Fruit fly (Drosophila melanogaster): ENCODE results near the gene CG42724.

CG42724 gene

DNA sequence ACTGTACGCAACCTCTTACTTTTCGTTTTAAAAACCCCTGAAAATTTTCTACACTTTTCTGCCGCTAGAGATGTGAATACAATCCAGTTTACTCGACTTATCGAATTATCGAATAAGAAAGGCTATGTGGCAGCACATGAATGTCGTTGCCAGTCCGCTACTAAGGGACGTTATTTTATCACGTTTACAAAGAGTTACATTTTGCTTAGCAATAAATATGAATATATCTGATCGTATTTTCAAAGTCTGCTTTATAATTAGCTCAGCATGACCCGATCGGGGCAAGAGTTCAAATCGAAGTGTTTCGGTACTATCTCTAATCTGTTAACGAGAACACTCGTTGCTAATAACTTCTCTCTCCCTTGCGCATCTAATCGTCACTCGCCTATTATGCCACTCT, at the start of gene CG42724 (continued):
- no peak; the same call in 2 of the 3 replicates for TF ChIP-seq zen2 (GFP tag; IDR thresholded peaks at IDR 0.05; ENCODE audit: partially characterized antibody)
- no peak for TF ChIP-seq schlank (tag; optimal IDR thresholded peaks at IDR 0.05)
- no peak for TF ChIP-seq CG10431 (GFP tag; optimal IDR thresholded peaks at IDR 0.05)
- no peak for TF ChIP-seq CG11085 (GFP tag; IDR thresholded peaks at IDR 0.05)
- TF ChIP-seq CG16813 (GFP tag; IDR thresholded peaks at IDR 0.05; ENCODE audit: partially characterized antibody): peak; percentile 62; the same call in 2 of the 3 replicates
- peak; percentile 42 for TF ChIP-seq CG18011 (GFP tag; optimal IDR thresholded peaks at IDR 0.05)
- TF ChIP-seq crol (GFP tag; IDR thresholded peaks at IDR 0.05): no peak
- TF ChIP-seq CG13123 (GFP tag; optimal IDR thresholded peaks at IDR 0.05): peak; percentile 45
- peak; percentile 30 for TF ChIP-seq Six4 (GFP tag; optimal IDR thresholded peaks at IDR 0.05)
- no peak for TF ChIP-seq Fer3 (tag; optimal IDR thresholded peaks at IDR 0.05)
- TF ChIP-seq CG4730 (GFP tag; IDR thresholded peaks at IDR 0.05): peak; percentile 36; the same call in 1 of the 2 replicates
- no peak for TF ChIP-seq GATAe (GFP tag; conservative IDR thresholded peaks at IDR 0.05)
- peak; percentile 44 for TF ChIP-seq en (GFP tag; optimal IDR thresholded peaks at IDR 0.05)
- TF ChIP-seq sens (GFP tag): peak; percentile 96
- TF ChIP-seq CG4360 (GFP tag; IDR thresholded peaks at IDR 0.05): no peak
- peak; percentile 67 for TF ChIP-seq sisA (GFP tag; IDR thresholded peaks at IDR 0.05)
- TF ChIP-seq CG4282 (GFP tag; optimal IDR thresholded peaks at IDR 0.05): peak; percentile 49
- peak; percentile 79 for TF ChIP-seq ci (GFP tag; IDR thresholded peaks at IDR 0.05)
- TF ChIP-seq ewg (GFP tag; optimal IDR thresholded peaks at IDR 0.05): no peak
- peak; percentile 45 for TF ChIP-seq sob (GFP tag; IDR thresholded peaks at IDR 0.05)
- TF ChIP-seq pan (optimal IDR thresholded peaks at IDR 0.05): no peak
- TF ChIP-seq pan (GFP tag; optimal IDR thresholded peaks at IDR 0.05 in 1 of 2, IDR thresholded peaks at IDR 0.05 in 1 of 2): peak in 1 of 2 experiments; percentile 55
- TF ChIP-seq cas (GFP tag; IDR thresholded peaks at IDR 0.05): no peak
- TF ChIP-seq CG17328 (GFP tag; IDR thresholded peaks at IDR 0.05): 0 out of 2 replicates have a peak, but pooled peaks have one; percentile 30
- no peak for TF ChIP-seq CG17568 (GFP tag; optimal IDR thresholded peaks at IDR 0.05)
- TF ChIP-seq TFAM (GFP tag; optimal IDR thresholded peaks at IDR 0.05): no peak
- TF ChIP-seq Chrac-16 (GFP tag; optimal IDR thresholded peaks at IDR 0.05): peak; percentile 71
- no peak for TF ChIP-seq Nf-YA (GFP tag; IDR thresholded peaks at IDR 0.05)
- peak in 1 of 2 experiments; percentile 58 for TF ChIP-seq Hr51 (GFP tag; optimal IDR thresholded peaks at IDR 0.05)
- TF ChIP-seq CG4404 (GFP tag; IDR thresholded peaks at IDR 0.05): no peak
- peak; percentile 43 for TF ChIP-seq CG2116 (GFP tag; optimal IDR thresholded peaks at IDR 0.05)
- peak; percentile 96 for TF ChIP-seq Med (GFP tag)
- peak; percentile 8; the same call in 1 of the 2 replicates for TF ChIP-seq CG13287 (GFP tag; IDR thresholded peaks at IDR 0.05; ENCODE audit: partially characterized antibody)
- TF ChIP-seq dan (GFP tag; IDR thresholded peaks at IDR 0.05): no peak
- TF ChIP-seq CG13424 (tag; optimal IDR thresholded peaks at IDR 0.05): peak; percentile 67
- TF ChIP-seq CG13894 (tag; optimal IDR thresholded peaks at IDR 0.05): no peak
- no peak for TF ChIP-seq CG3407 (GFP tag; optimal IDR thresholded peaks at IDR 0.05)
- TF ChIP-seq lov (optimal IDR thresholded peaks at IDR 0.05): no peak
- TF ChIP-seq lov (GFP tag; IDR thresholded peaks at IDR 0.05): 0 out of 3 replicates have a peak, but pooled peaks have one; percentile 32
- no peak for TF ChIP-seq Drgx (GFP tag; IDR thresholded peaks at IDR 0.05)
- TF ChIP-seq Fer2 (tag; optimal IDR thresholded peaks at IDR 0.05): no peak
- TF ChIP-seq tx (GFP tag; optimal IDR thresholded peaks at IDR 0.05): peak; percentile 62
- TF ChIP-seq CG2202 (tag; optimal IDR thresholded peaks at IDR 0.05): no peak
- TF ChIP-seq Optix (GFP tag; IDR thresholded peaks at IDR 0.05): peak; percentile 69
- peak; percentile 15; the same call in 1 of the 2 replicates for TF ChIP-seq wor (GFP tag; IDR thresholded peaks at IDR 0.05)
- peak; percentile 99 for TF ChIP-seq CG11560 (tag; IDR thresholded peaks at IDR 0.05)
- TF ChIP-seq NfI (GFP tag; optimal IDR thresholded peaks at IDR 0.05): no peak
- TF ChIP-seq CG8359 (GFP tag; optimal IDR thresholded peaks at IDR 0.05; ENCODE audit: borderline replicate concordance): no peak
- no peak for TF ChIP-seq CG3726 (GFP tag; IDR thresholded peaks at IDR 0.05)
- TF ChIP-seq Xbp1 (GFP tag; optimal IDR thresholded peaks at IDR 0.05): peak; percentile 67
- no peak for TF ChIP-seq CG7987 (GFP tag; optimal IDR thresholded peaks at IDR 0.05)
- TF ChIP-seq E2f1 (GFP tag; IDR thresholded peaks at IDR 0.05): no peak
